Fruit fly (Drosophila melanogaster): ENCODE measurements around the gene CG13708.

DNA sequence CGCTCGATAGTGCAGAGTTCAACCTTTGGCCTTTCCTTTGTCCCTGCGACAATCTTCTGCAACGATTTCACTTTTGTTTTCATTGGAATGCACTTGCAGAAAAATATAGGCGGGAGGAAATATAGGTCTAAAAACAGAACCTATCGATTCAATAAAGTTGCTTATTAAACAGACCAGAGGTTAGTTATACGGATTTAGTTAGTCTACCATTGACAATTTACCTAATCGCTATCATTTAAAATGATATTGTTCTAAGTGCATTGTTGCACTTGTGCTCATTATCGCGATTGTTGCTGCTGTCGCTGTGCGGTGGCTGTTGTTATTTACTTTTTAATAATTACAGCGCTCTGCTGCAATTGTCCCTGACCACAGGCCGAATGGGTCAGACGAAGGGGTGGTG is 3.0 kb upstream of the CG13708 start:
- TF ChIP-seq CG16779 (tag; optimal IDR thresholded peaks at IDR 0.05) = peak; percentile 67
- TF ChIP-seq Sox102F (GFP tag; optimal IDR thresholded peaks at IDR 0.05) = no peak
- TF ChIP-seq CG4318 (GFP tag; optimal IDR thresholded peaks at IDR 0.05) = peak; percentile 63
- peak; percentile 82 for TF ChIP-seq Eip75B (GFP tag; optimal IDR thresholded peaks at IDR 0.05)
- peak; percentile 43 to 75 for TF ChIP-seq salr (GFP tag; optimal IDR thresholded peaks at IDR 0.05)
- TF ChIP-seq spab (GFP tag; optimal IDR thresholded peaks at IDR 0.05) = peak; percentile 76
- TF ChIP-seq CG8119 (GFP tag; IDR thresholded peaks at IDR 0.05) = peak; percentile 65
- no peak for TF ChIP-seq CG6854 (GFP tag; optimal IDR thresholded peaks at IDR 0.05)
- TF ChIP-seq CG11902 (GFP tag; optimal IDR thresholded peaks at IDR 0.05) = peak; percentile 55
- peak; percentile 35 for TF ChIP-seq Lpt (GFP tag; optimal IDR thresholded peaks at IDR 0.05)
- no peak for TF ChIP-seq Blimp-1 (GFP tag; optimal IDR thresholded peaks at IDR 0.05)
- TF ChIP-seq svp (GFP tag) = peak; percentile 89
- TF ChIP-seq pdm3 (GFP tag; optimal IDR thresholded peaks at IDR 0.05) = peak; percentile 86
- peak; percentile 70 for TF ChIP-seq acj6 (GFP tag; optimal IDR thresholded peaks at IDR 0.05)
